Worm (Caenorhabditis elegans) whole organism, mixed stage, embryonic: ENCODE results near the gene ZK381.8.

Experiments used
- elt-1 ChIP-seq: sonication (generic microtip); optimal IDR thresholded peaks from 2 replicates; lab custom pipeline; 2017; ENCODE audit warnings: missing genetic modification characterization, mild to moderate bottlenecking, missing compliant biosample characterization, antibody characterized with exemption, moderate library complexity, borderline replicate concordance; ENCODE audit not compliant: insufficient read depth
- lsy-2 ChIP-seq: fragments of 150-350 bp; optimal IDR thresholded peaks from 2 replicates; lab custom pipeline; 2014; ENCODE audit warnings: missing biosample characterization, missing genetic modification characterization
- mab-5 ChIP-seq: fragments of 150-350 bp; optimal IDR thresholded peaks from 2 replicates; lab custom pipeline; 2014; ENCODE audit warnings: missing biosample characterization, missing genetic modification characterization
- nhr-237 ChIP-seq: fragments of 150-350 bp; optimal IDR thresholded peaks from 2 replicates; lab custom pipeline; 2014; ENCODE audit warnings: missing biosample characterization, missing genetic modification characterization
- nhr-76 ChIP-seq: sonication (generic microtip); optimal IDR thresholded peaks from 2 replicates; lab custom pipeline; 2017; ENCODE audit warnings: missing biosample characterization, missing genetic modification characterization
- snpc-4 ChIP-seq: fragments of 150-350 bp; optimal IDR thresholded peaks from 2 replicates; lab custom pipeline; 2014; ENCODE audit warnings: missing biosample characterization, missing genetic modification characterization
- sptf-1 ChIP-seq: sonication (generic microtip); optimal IDR thresholded peaks from 2 replicates; lab custom pipeline; 2017; ENCODE audit warnings: mild to moderate bottlenecking, missing genetic modification characterization, moderate library complexity, missing compliant biosample characterization
- unc-39 ChIP-seq: fragments of 150-350 bp; optimal IDR thresholded peaks from 2 replicates; lab custom pipeline; 2014; ENCODE audit warnings: missing biosample characterization, missing genetic modification characterization
- unc-62 ChIP-seq: fragments of 150-350 bp; optimal IDR thresholded peaks from 2 replicates; lab custom pipeline; 2014; ENCODE audit warnings: missing biosample characterization, missing genetic modification reagents, missing genetic modification characterization
- ztf-11 ChIP-seq: fragments of 150-350 bp; optimal IDR thresholded peaks from 2 replicates; lab custom pipeline; 2014; ENCODE audit warnings: missing biosample characterization, missing genetic modification characterization

ce11 chrIV:6959483-6959882, 10.7 kb downstream of the ZK381.8 start:
- TF ChIP-seq sptf-1 (no peak), unc-39 (tag; lab: Kevin White, UChicago) (no peak), mab-5 (tag; lab: Kevin White, UChicago) (no peak), elt-1 (tag; lab: Kevin White, UChicago) (no peak), nhr-76 (tag; lab: Kevin White, UChicago) (no peak), unc-62 (no peak), lsy-2 (tag; lab: Kevin White, UChicago) (no peak), snpc-4 (no peak), ztf-11 (tag; lab: Kevin White, UChicago) (no peak), nhr-237 (tag; lab: Kevin White, UChicago) (no peak)
